Worm (Caenorhabditis elegans) whole organism, midembryonic: ENCODE data around the gene znfx-1.

Source experiments
- T22C8.4 ChIP-seq: fragments of 200-800 bp; sonication (Bioruptor generic); IDR thresholded peaks from 2 replicates; pipeline ENCODE4 v1.3.6; 2022; ENCODE audit warnings: missing genetic modification characterization, missing compliant biosample characterization
- cog-1 ChIP-seq: sonication (generic microtip); optimal IDR thresholded peaks from 2 replicates; lab custom pipeline; 2016; ENCODE audit warnings: missing genetic modification characterization, missing compliant biosample characterization
- flt-1 ChIP-seq: fragments of 200-800 bp; sonication (Bioruptor generic); IDR thresholded peaks from 2 replicates; pipeline ENCODE4 v1.3.6; 2022; ENCODE audit warnings: missing genetic modification characterization, missing compliant biosample characterization
- klf-2 ChIP-seq: fragments of 200-800 bp; sonication (Bioruptor generic); conservative IDR thresholded peaks from 2 replicates; pipeline ENCODE4 v1.3.6; 2022; ENCODE audit warnings: missing genetic modification reagents, missing genetic modification characterization, missing compliant biosample characterization
- med-1 ChIP-seq: sonication (generic microtip); optimal IDR thresholded peaks from 2 replicates; lab custom pipeline; 2017; ENCODE audit warnings: missing genetic modification characterization, mild to moderate bottlenecking, missing compliant biosample characterization, antibody characterized with exemption, missing genetic modification reagents; ENCODE audit not compliant: insufficient read depth
- ref-1 ChIP-seq: fragments of 200-800 bp; sonication (Bioruptor generic); conservative IDR thresholded peaks from 2 replicates; pipeline ENCODE4 v1.3.6; 2022; ENCODE audit warnings: missing genetic modification reagents, missing genetic modification characterization, missing compliant biosample characterization
- tab-1 ChIP-seq: fragments of 200-800 bp; sonication (Bioruptor generic); IDR thresholded peaks from 2 replicates; pipeline ENCODE4 v1.3.6; 2022; ENCODE audit warnings: missing genetic modification characterization, missing compliant biosample characterization
- ztf-23 ChIP-seq: fragments of 200-800 bp; sonication (Bioruptor generic); IDR thresholded peaks from 2 replicates; pipeline ENCODE4 v1.3.6; 2022; ENCODE audit warnings: missing genetic modification reagents, missing genetic modification characterization, missing compliant biosample characterization
- ztf-29 ChIP-seq: fragments of 200-800 bp; sonication (Bioruptor generic); IDR thresholded peaks from 2 replicates; pipeline ENCODE4 v1.3.6; 2022; ENCODE audit warnings: missing genetic modification reagents, missing genetic modification characterization, missing compliant biosample characterization

znfx-1 gene

DNA sequence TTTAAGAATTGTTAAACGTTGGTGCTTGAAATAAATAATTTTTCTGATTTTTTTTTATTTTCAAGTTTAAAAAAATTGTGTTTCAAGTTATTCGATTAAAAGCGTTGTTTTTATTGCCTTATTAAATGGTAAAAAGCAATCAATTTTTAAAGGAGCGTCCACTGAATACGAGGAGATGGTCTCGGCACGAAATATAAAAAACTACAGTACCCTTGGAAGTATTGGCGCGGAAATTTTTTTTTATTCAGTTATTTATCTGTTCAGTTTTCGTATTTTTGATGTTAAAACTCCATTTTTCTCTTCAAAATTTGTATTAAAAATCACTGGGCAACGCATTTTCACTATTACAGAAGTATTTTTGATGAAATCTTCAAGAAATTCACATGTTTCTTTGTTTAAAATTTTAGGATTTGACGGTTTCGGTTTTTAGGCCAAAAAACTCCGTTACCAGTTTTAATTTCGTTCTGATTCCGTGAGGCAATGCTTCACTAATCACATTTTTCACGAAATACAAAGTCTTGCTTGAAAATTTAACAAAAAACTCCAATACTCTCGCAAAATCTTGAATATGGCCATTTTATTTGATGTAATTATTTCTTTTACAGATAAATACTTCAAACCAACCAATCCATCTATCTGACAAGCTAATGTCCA, at the start of gene znfx-1:
znfx-1 (plus strand) TSS at position 604 of the 654 bp plus-strand sequence.
- TF ChIP-seq tab-1: no peak
- TF ChIP-seq ztf-29 (GFP tag; lab: Robert Waterston, UW): no peak
- TF ChIP-seq ref-1 (GFP tag; lab: Robert Waterston, UW): no peak
- no peak for TF ChIP-seq T22C8.4
- TF ChIP-seq ztf-23: no peak
- TF ChIP-seq med-1 (GFP tag; lab: Kevin White, UChicago): no peak
- TF ChIP-seq flt-1: no peak
- no peak for TF ChIP-seq klf-2 (GFP tag; lab: Robert Waterston, UW)
- TF ChIP-seq cog-1 (tag; lab: Kevin White, UChicago): no peak

DNA sequence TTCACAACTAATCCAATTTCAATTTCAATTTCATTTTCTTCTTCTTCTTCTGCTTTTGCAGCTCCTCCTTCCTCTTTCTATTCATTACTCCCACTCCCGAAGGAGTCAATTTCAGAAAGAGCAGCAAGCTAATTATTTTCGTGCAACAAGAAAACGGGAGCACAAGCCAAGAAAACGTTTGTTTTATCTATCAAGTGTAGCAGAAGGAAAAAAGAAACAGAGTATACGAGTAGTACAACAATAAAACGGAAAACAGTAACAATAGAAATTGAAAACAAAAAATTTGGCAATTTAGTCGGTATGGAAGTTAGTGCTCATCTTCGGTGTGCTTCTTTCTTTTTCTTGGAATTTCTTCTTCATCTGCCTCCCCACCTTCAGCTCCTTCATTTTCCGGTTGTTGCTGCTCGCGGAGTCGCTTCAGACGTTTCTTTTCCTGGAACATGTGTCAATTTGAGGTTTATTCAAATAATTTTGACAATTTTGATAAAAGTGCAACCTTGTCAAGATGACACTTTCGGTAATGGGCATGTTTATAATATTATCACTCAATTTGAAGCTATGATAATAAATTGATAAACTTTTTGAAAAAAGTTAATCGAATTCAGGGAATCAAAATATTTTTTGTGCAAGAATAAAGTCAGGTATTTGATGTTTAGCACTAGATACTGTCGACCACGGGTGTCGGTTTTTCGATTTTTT, 47.5 kb upstream of the znfx-1 start, which contains the start of gene W07A12.8:
W07A12.8 (minus strand) TSS at position 51 of the 699 bp plus-strand sequence.
- no peak for TF ChIP-seq T22C8.4
- TF ChIP-seq tab-1: no peak
- TF ChIP-seq ref-1 (GFP tag; lab: Robert Waterston, UW): no peak
- TF ChIP-seq ztf-29 (GFP tag; lab: Robert Waterston, UW): no peak
- no peak for TF ChIP-seq klf-2 (GFP tag; lab: Robert Waterston, UW)
- TF ChIP-seq cog-1 (tag; lab: Kevin White, UChicago): no peak
- TF ChIP-seq flt-1: 0 out of 2 replicates have a peak, but pooled peaks have one; percentile 5
- TF ChIP-seq med-1 (GFP tag; lab: Kevin White, UChicago): no peak

- no peak for TF ChIP-seq ref-1 (GFP tag; lab: Robert Waterston, UW)
- TF ChIP-seq med-1 (GFP tag; lab: Kevin White, UChicago): no peak
- TF ChIP-seq klf-2 (GFP tag; lab: Robert Waterston, UW): no peak
- no peak for TF ChIP-seq flt-1
- TF ChIP-seq tab-1: no peak
- TF ChIP-seq cog-1 (tag; lab: Kevin White, UChicago): no peak
- no peak for TF ChIP-seq ztf-23
- no peak for TF ChIP-seq ztf-29 (GFP tag; lab: Robert Waterston, UW)
- no peak for TF ChIP-seq T22C8.4
Observed at ce11 chrII:9167730-9168129, 45.7 kb upstream of the znfx-1 start, which contains the start of gene T23G7.3. Gene T23G7.3 (minus strand): TSS chrII:9167830.

ce11 chrII:9169450-9169960, 44.0 kb upstream of the znfx-1 start, which contains the start of gene dpl-1:
Gene dpl-1 (plus strand): TSS chrII:9169910.
- TF ChIP-seq flt-1 (no peak), klf-2 (GFP tag; lab: Robert Waterston, UW) (no peak), ztf-23 (no peak), T22C8.4 (no peak), cog-1 (tag; lab: Kevin White, UChicago) (no peak), ztf-29 (GFP tag; lab: Robert Waterston, UW) (no peak), tab-1 (no peak), med-1 (GFP tag; lab: Kevin White, UChicago) (no peak), ref-1 (GFP tag; lab: Robert Waterston, UW) (no peak)

- TF ChIP-seq ztf-29 (GFP tag; lab: Robert Waterston, UW) (no peak), ref-1 (GFP tag; lab: Robert Waterston, UW) (no peak), cog-1 (tag; lab: Kevin White, UChicago) (no peak), med-1 (GFP tag; lab: Kevin White, UChicago) (no peak), tab-1 (no peak), ztf-23 (no peak), T22C8.4 (no peak), flt-1 (no peak), klf-2 (GFP tag; lab: Robert Waterston, UW) (no peak)
Observed at ce11 chrII:9170048-9170447, 43.4 kb upstream of the znfx-1 start.

ce11 chrII:9170851-9171250, 42.6 kb upstream of the znfx-1 start:
- TF ChIP-seq klf-2 (GFP tag; lab: Robert Waterston, UW) (no peak), ref-1 (GFP tag; lab: Robert Waterston, UW) (no peak), cog-1 (tag; lab: Kevin White, UChicago) (no peak), T22C8.4 (no peak), ztf-23 (no peak), ztf-29 (GFP tag; lab: Robert Waterston, UW) (no peak), med-1 (GFP tag; lab: Kevin White, UChicago) (no peak), flt-1 (no peak), tab-1 (no peak)

- TF ChIP-seq flt-1: no peak
Observed at ce11 chrII:9171466-9172187, 41.8 kb upstream of the znfx-1 start.

DNA sequence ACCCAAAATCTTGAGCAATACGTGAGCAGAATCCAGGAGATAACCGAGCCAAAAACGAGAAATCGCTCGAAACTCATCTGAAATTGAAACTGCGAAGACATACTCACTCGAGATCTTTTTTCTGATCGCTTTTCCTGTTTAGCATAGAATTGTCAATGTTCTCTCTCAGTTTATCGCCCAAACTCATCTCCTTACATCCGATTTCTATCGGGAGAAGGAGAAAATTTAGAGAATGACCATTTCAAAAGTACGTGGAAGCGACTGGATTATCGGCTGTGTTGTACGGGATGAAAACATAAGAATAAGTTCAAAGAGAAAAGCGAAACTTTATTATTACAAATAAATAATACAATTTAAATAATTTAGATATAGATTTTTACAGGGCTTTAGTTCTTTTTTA, 40.6 kb upstream of the znfx-1 start, which contains the start of gene T23G7.2:
T23G7.2 (minus strand) TSS at position 101 of the 400 bp plus-strand sequence.
- TF ChIP-seq T22C8.4 (no peak), flt-1 (no peak), ztf-29 (GFP tag; lab: Robert Waterston, UW) (no peak), klf-2 (GFP tag; lab: Robert Waterston, UW) (no peak), ztf-23 (no peak), ref-1 (GFP tag; lab: Robert Waterston, UW) (no peak), tab-1 (no peak), cog-1 (tag; lab: Kevin White, UChicago) (no peak), med-1 (GFP tag; lab: Kevin White, UChicago) (no peak)

DNA sequence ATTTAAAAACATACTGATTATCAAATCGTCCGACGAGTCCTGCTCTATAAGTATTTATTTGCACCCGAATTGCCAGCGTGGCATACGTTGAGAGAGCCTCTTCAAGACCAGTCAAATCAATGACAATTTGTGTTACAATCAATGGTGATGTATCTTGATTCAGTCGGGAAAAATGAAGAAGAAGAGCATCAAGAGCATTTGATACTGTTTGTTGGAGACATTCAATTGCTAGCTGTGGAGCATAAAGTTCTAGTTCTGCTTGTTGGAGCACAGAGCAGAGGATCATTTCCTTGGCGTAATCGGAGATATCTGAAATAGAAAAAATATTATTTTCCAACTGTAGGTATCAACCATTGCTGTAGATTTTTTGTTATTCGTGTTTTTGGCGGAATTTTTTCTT, 40.0 kb upstream of the znfx-1 start:
- TF ChIP-seq flt-1 (no peak), tab-1 (no peak), med-1 (GFP tag; lab: Kevin White, UChicago) (no peak), ztf-29 (GFP tag; lab: Robert Waterston, UW) (no peak), cog-1 (tag; lab: Kevin White, UChicago) (no peak), T22C8.4 (no peak), ztf-23 (no peak), klf-2 (GFP tag; lab: Robert Waterston, UW) (no peak), ref-1 (GFP tag; lab: Robert Waterston, UW) (no peak)
